Fruit fly (Drosophila melanogaster): ENCODE data around the gene Srlp.

The Srlp gene

dm6 chr3R:12402935-12403334, 31.0 kb upstream of the Srlp start (continued):
- TF ChIP-seq cg (GFP tag; optimal IDR thresholded peaks at IDR 0.05) = no peak
- peak; percentile 91 for TF ChIP-seq YL-1 (GFP tag; optimal IDR thresholded peaks at IDR 0.05)
- TF ChIP-seq CG12942 (GFP tag; optimal IDR thresholded peaks at IDR 0.05) = peak; percentile 92
- TF ChIP-seq Taf1 (GFP tag; IDR thresholded peaks at IDR 0.05) = peak; percentile 92
- TF ChIP-seq fd3F (GFP tag; optimal IDR thresholded peaks at IDR 0.05) = peak; percentile 95
- peak; percentile 91 for TF ChIP-seq pho (GFP tag; optimal IDR thresholded peaks at IDR 0.05)
- TF ChIP-seq Ada2b (GFP tag; IDR thresholded peaks at IDR 0.05) = peak; percentile 99
- TF ChIP-seq CG14050 (GFP tag; IDR thresholded peaks at IDR 0.05) = peak; percentile 96
- TF ChIP-seq Mad (GFP tag; optimal IDR thresholded peaks at IDR 0.05) = peak; percentile 94
- peak; percentile 90 for TF ChIP-seq CG11247 (GFP tag; IDR thresholded peaks at IDR 0.05)
- TF ChIP-seq otp (GFP tag; IDR thresholded peaks at IDR 0.05) = peak; percentile 95
- peak; percentile 79 for TF ChIP-seq Jarid2 (GFP tag; optimal IDR thresholded peaks at IDR 0.05)
- TF ChIP-seq gsb-n (tag; optimal IDR thresholded peaks at IDR 0.05) = peak; percentile 98
- TF ChIP-seq CG14441 (GFP tag; IDR thresholded peaks at IDR 0.05) = peak; percentile 95
- TF ChIP-seq abd-A (tag; optimal IDR thresholded peaks at IDR 0.05) = no peak
- TF ChIP-seq CG8388 (GFP tag; optimal IDR thresholded peaks at IDR 0.05) = peak; percentile 98
- peak; percentile 93 for TF ChIP-seq CG16863 (GFP tag; optimal IDR thresholded peaks at IDR 0.05)
- peak; percentile 99 for TF ChIP-seq CG8924 (tag; optimal IDR thresholded peaks at IDR 0.05)
- peak; percentile 84 for TF ChIP-seq CG14667 (GFP tag; IDR thresholded peaks at IDR 0.05)
- peak; percentile 52 for TF ChIP-seq Dref (GFP tag; IDR thresholded peaks at IDR 0.05)
- peak; percentile 63 for TF ChIP-seq ro (GFP tag; IDR thresholded peaks at IDR 0.05)
- peak; percentile 88 for TF ChIP-seq jumu (GFP tag; optimal IDR thresholded peaks at IDR 0.05)
- TF ChIP-seq CG10321 (GFP tag; IDR thresholded peaks at IDR 0.05) = peak; percentile 81
- peak; percentile 88 for TF ChIP-seq CG11085 (GFP tag; IDR thresholded peaks at IDR 0.05)
- peak; percentile 97 for TF ChIP-seq CG4328 (GFP tag; optimal IDR thresholded peaks at IDR 0.05)
- TF ChIP-seq CG32772 (GFP tag; IDR thresholded peaks at IDR 0.05) = peak; percentile 88
- peak; percentile 97 for TF ChIP-seq CG31388 (GFP tag; optimal IDR thresholded peaks at IDR 0.05)
- TF ChIP-seq CG2889 (GFP tag; IDR thresholded peaks at IDR 0.05) = peak; percentile 86
- peak; percentile 90 for TF ChIP-seq CHES-1-like (GFP tag; optimal IDR thresholded peaks at IDR 0.05)
- peak; percentile 97 for TF ChIP-seq CG17568 (GFP tag; optimal IDR thresholded peaks at IDR 0.05)
- TF ChIP-seq gsb (GFP tag; IDR thresholded peaks at IDR 0.05) = peak; percentile 92
- peak; percentile 92 for TF ChIP-seq peb (GFP tag; IDR thresholded peaks at IDR 0.05)
- peak; percentile 97 for TF ChIP-seq NfI (GFP tag; optimal IDR thresholded peaks at IDR 0.05)
- TF ChIP-seq H15 (GFP tag; IDR thresholded peaks at IDR 0.05) = peak; percentile 92
- peak; percentile 99 for TF ChIP-seq ara (GFP tag; IDR thresholded peaks at IDR 0.05)
- no peak for TF ChIP-seq CG14860 (GFP tag; IDR thresholded peaks at IDR 0.05; ENCODE audit: partially characterized antibody)
- TF ChIP-seq CG10565 (GFP tag; optimal IDR thresholded peaks at IDR 0.05) = peak; percentile 98
- TF ChIP-seq CG6689 (GFP tag; IDR thresholded peaks at IDR 0.05) = peak; percentile 97
- TF ChIP-seq CG5245 (GFP tag; optimal IDR thresholded peaks at IDR 0.05) = peak; percentile 94
- peak; percentile 87 for TF ChIP-seq CG8944 (GFP tag; optimal IDR thresholded peaks at IDR 0.05)
- peak; percentile 95 for TF ChIP-seq chn (GFP tag; optimal IDR thresholded peaks at IDR 0.05)
- peak; percentile 91 for TF ChIP-seq croc (GFP tag; conservative IDR thresholded peaks at IDR 0.05)
- peak; percentile 99 for TF ChIP-seq CG31441 (GFP tag; IDR thresholded peaks at IDR 0.05)
- TF ChIP-seq amos (GFP tag; IDR thresholded peaks at IDR 0.05; ENCODE audit: partially characterized antibody) = no peak
- peak; percentile 86 for TF ChIP-seq Ravus (GFP tag; IDR thresholded peaks at IDR 0.05)
- TF ChIP-seq CG18011 (GFP tag; optimal IDR thresholded peaks at IDR 0.05) = peak; percentile 84
- TF ChIP-seq CG32767 (GFP tag; IDR thresholded peaks at IDR 0.05) = peak; percentile 93
- peak; percentile 22 to 79 for TF ChIP-seq insv (GFP tag; optimal IDR thresholded peaks at IDR 0.05)
- TF ChIP-seq Stat92E (GFP tag; optimal IDR thresholded peaks at IDR 0.05) = peak in 1 of 3 experiments; percentile 95
- peak; percentile 97 for TF ChIP-seq gro (GFP tag; optimal IDR thresholded peaks at IDR 0.05)
- TF ChIP-seq Sox102F (GFP tag; optimal IDR thresholded peaks at IDR 0.05) = peak; percentile 98
- no peak for TF ChIP-seq Lpt (GFP tag; optimal IDR thresholded peaks at IDR 0.05)
